Fruit fly (Drosophila melanogaster) whole organism, embryonic: Measurements from ENCODE around the gene CG4452.
A peak's percentile ranks its signal among the peaks of the same experiment; 100 is the strongest.

ENCODE experiments used
- Aef1 ChIP-seq: fragments of 200-800 bp; sonication (Bioruptor generic); IDR thresholded peaks from 3 replicates; pipeline ENCODE4 v1.3.6; 2022; ENCODE audit warnings: missing biosample characterization, missing genetic modification characterization
- B-H2 ChIP-seq: fragments of 200-800 bp; sonication (Bioruptor generic); optimal IDR thresholded peaks from 2 replicates; lab custom pipeline; 2018; ENCODE audit warnings: missing biosample characterization, mild to moderate bottlenecking, missing genetic modification characterization
- BEAF-32 ChIP-seq: fragments of 200-800 bp; sonication (Bioruptor generic); optimal IDR thresholded peaks from 3 replicates; lab custom pipeline; 2017; ENCODE audit warnings: missing biosample characterization, missing genetic modification characterization, mild to moderate bottlenecking, moderate library complexity, missing genetic modification reagents
- CG10147 ChIP-seq: fragments of 200-800 bp; sonication (Bioruptor generic); optimal IDR thresholded peaks from 2 replicates; lab custom pipeline; 2019; ENCODE audit warnings: missing biosample characterization, mild to moderate bottlenecking, missing genetic modification characterization, moderate library complexity
- CG10565 ChIP-seq: fragments of 200-800 bp; sonication (Bioruptor generic); optimal IDR thresholded peaks from 3 replicates; lab custom pipeline; 2016; ENCODE audit warnings: missing biosample characterization, mild to moderate bottlenecking, missing genetic modification characterization
- CG12744 ChIP-seq: fragments of 200-800 bp; sonication (Bioruptor generic); optimal IDR thresholded peaks from 2 replicates; lab custom pipeline; 2016; ENCODE audit warnings: missing biosample characterization, missing genetic modification characterization
- CG13287 ChIP-seq: fragments of 200-800 bp; sonication (Bioruptor generic); IDR thresholded peaks from 2 replicates; pipeline ENCODE4 v1.3.6; 2022; ENCODE audit warnings: missing biosample characterization, missing genetic modification characterization; ENCODE audit not compliant: partially characterized antibody
- CG13424 ChIP-seq: fragments of 200-800 bp; sonication (Bioruptor generic); optimal IDR thresholded peaks from 2 replicates; lab custom pipeline; 2019; ENCODE audit warnings: missing biosample characterization, mild to moderate bottlenecking, missing genetic modification characterization, moderate library complexity
- CG14965 ChIP-seq: fragments of 200-800 bp; sonication (Bioruptor generic); optimal IDR thresholded peaks from 2 replicates; lab custom pipeline; 2016; ENCODE audit warnings: missing biosample characterization, missing genetic modification characterization, borderline replicate concordance
- CG15514 ChIP-seq: fragments of 200-800 bp; sonication (Bioruptor generic); optimal IDR thresholded peaks from 3 replicates; lab custom pipeline; 2017; ENCODE audit warnings: missing biosample characterization, missing genetic modification characterization, mild to moderate bottlenecking, moderate library complexity, missing genetic modification reagents
- CG1647 ChIP-seq: fragments of 200-800 bp; sonication (Bioruptor generic); optimal IDR thresholded peaks from 3 replicates; lab custom pipeline; 2016; ENCODE audit warnings: missing biosample characterization, missing genetic modification characterization
- CG16863 ChIP-seq: fragments of 200-800 bp; sonication (Bioruptor generic); optimal IDR thresholded peaks from 3 replicates; lab custom pipeline; 2016; ENCODE audit warnings: missing biosample characterization, missing genetic modification characterization
- CG17829 ChIP-seq: fragments of 200-800 bp; optimal IDR thresholded peaks from 2 replicates; lab custom pipeline; 2019; ENCODE audit warnings: missing biosample characterization, mild to moderate bottlenecking, missing genetic modification characterization, moderate library complexity
- CG30403 ChIP-seq: fragments of 200-800 bp; sonication (Bioruptor generic); optimal IDR thresholded peaks from 3 replicates; lab custom pipeline; 2016; ENCODE audit warnings: missing biosample characterization, missing genetic modification characterization
- CG3065 ChIP-seq: fragments of 200-800 bp; sonication (Bioruptor generic); optimal IDR thresholded peaks from 2 replicates; lab custom pipeline; 2016; ENCODE audit warnings: missing biosample characterization, missing genetic modification characterization
- CG33557 ChIP-seq: fragments of 200-800 bp; sonication (Bioruptor generic); optimal IDR thresholded peaks from 2 replicates; lab custom pipeline; 2019; ENCODE audit warnings: missing biosample characterization, mild to moderate bottlenecking, missing genetic modification characterization, moderate library complexity
- CG3407 ChIP-seq: fragments of 200-800 bp; sonication (Bioruptor generic); optimal IDR thresholded peaks from 2 replicates; lab custom pipeline; 2018; ENCODE audit warnings: missing biosample characterization, mild to moderate bottlenecking, missing genetic modification characterization
- CG3995 ChIP-seq: fragments of 200-800 bp; sonication (Bioruptor generic); optimal IDR thresholded peaks from 3 replicates; lab custom pipeline; 2016; ENCODE audit warnings: missing biosample characterization, missing genetic modification characterization
- CG5245 ChIP-seq: fragments of 200-800 bp; sonication (Bioruptor generic); optimal IDR thresholded peaks from 3 replicates; lab custom pipeline; 2016; ENCODE audit warnings: missing biosample characterization, missing genetic modification characterization
- CG6272 ChIP-seq: fragments of 200-800 bp; sonication (Bioruptor generic); IDR thresholded peaks from 2 replicates; pipeline ENCODE4 v1.3.6; 2022; ENCODE audit warnings: missing biosample characterization, missing genetic modification characterization
- CG6683 ChIP-seq: fragments of 200-800 bp; sonication (Bioruptor generic); optimal IDR thresholded peaks from 2 replicates; lab custom pipeline; 2017; ENCODE audit warnings: missing biosample characterization, mild to moderate bottlenecking, missing genetic modification characterization, missing genetic modification reagents
- CG8290 ChIP-seq, 3 experiments: fragments of 200-800 bp; sonication (Bioruptor generic); optimal IDR thresholded peaks; 2 replicates each; lab custom pipeline; 2016 to 2019; ENCODE audit warnings: missing biosample characterization in 3 of 3, missing genetic modification characterization in 3 of 3, mild to moderate bottlenecking in 2 of 3, moderate library complexity in 1 of 3
- CG8359 ChIP-seq: fragments of 200-800 bp; sonication (Bioruptor generic); optimal IDR thresholded peaks from 2 replicates; lab custom pipeline; 2017; ENCODE audit warnings: missing biosample characterization, mild to moderate bottlenecking, missing genetic modification characterization, borderline replicate concordance
- CG8478 ChIP-seq: fragments of >200 bp; optimal IDR thresholded peaks from 2 replicates; lab custom pipeline; 2018
- Dbx ChIP-seq: fragments of 200-800 bp; sonication (Bioruptor generic); IDR thresholded peaks from 3 replicates; pipeline ENCODE4 v1.3.6; 2022; ENCODE audit warnings: missing biosample characterization, missing genetic modification characterization
- Dp ChIP-seq: fragments of 200-800 bp; sonication (Bioruptor generic); optimal IDR thresholded peaks from 2 replicates; lab custom pipeline; 2018; ENCODE audit warnings: missing biosample characterization, mild to moderate bottlenecking, missing genetic modification characterization, moderate library complexity
- Gug ChIP-seq: fragments of 200-800 bp; sonication (Bioruptor generic); IDR thresholded peaks from 4 replicates; pipeline ENCODE4 v1.3.6; 2022; ENCODE audit warnings: missing biosample characterization, missing genetic modification characterization
- Hr51 ChIP-seq, 2 experiments: fragments of 200-800 bp; sonication (Bioruptor generic); optimal IDR thresholded peaks; 2 replicates in 1 of 2; 3 replicates in 1 of 2; lab custom pipeline; 2016 to 2018; ENCODE audit warnings: missing biosample characterization in 2 of 2, missing genetic modification characterization in 2 of 2, mild to moderate bottlenecking in 1 of 2, moderate library complexity in 1 of 2
- Mad ChIP-seq: fragments of 200-800 bp; sonication (Bioruptor generic); optimal IDR thresholded peaks from 2 replicates; lab custom pipeline; 2016; ENCODE audit warnings: missing biosample characterization, missing genetic modification characterization
- NFAT ChIP-seq: fragments of 200-800 bp; sonication (Bioruptor generic); IDR thresholded peaks from 2 replicates; pipeline ENCODE4 v1.3.6; 2022; ENCODE audit warnings: missing biosample characterization, missing genetic modification characterization
- Nf-YB ChIP-seq: fragments of 200-800 bp; sonication (Bioruptor generic); optimal IDR thresholded peaks from 3 replicates; lab custom pipeline; 2019; ENCODE audit warnings: missing biosample characterization, mild to moderate bottlenecking, missing genetic modification characterization, moderate library complexity
- Nf-YC ChIP-seq: fragments of 200-800 bp; optimal IDR thresholded peaks from 3 replicates; lab custom pipeline; 2019; ENCODE audit warnings: missing biosample characterization, mild to moderate bottlenecking, missing genetic modification characterization, moderate library complexity
- Pdp1 ChIP-seq, 2 experiments: fragments of 200-800 bp; sonication (Bioruptor generic); optimal IDR thresholded peaks; 3 replicates each; lab custom pipeline; 2016; ENCODE audit warnings: missing biosample characterization in 2 of 2, missing genetic modification characterization in 2 of 2, mild to moderate bottlenecking in 1 of 2, moderate library complexity in 1 of 2
- Ssrp ChIP-seq: fragments of 200-800 bp; sonication (Bioruptor generic); optimal IDR thresholded peaks from 2 replicates; lab custom pipeline; 2018; ENCODE audit warnings: missing biosample characterization, mild to moderate bottlenecking, missing genetic modification characterization, moderate library complexity
- bcd ChIP-seq: fragments of 200-800 bp; sonication (Bioruptor generic); optimal IDR thresholded peaks from 2 replicates; lab custom pipeline; 2017; ENCODE audit warnings: missing biosample characterization, mild to moderate bottlenecking, missing genetic modification characterization
- cwo ChIP-seq: fragments of 200-800 bp; sonication (Bioruptor generic); optimal IDR thresholded peaks from 3 replicates; lab custom pipeline; 2017; ENCODE audit warnings: missing biosample characterization, missing genetic modification characterization, mild to moderate bottlenecking, moderate library complexity, missing genetic modification reagents
- dpn ChIP-seq, 2 experiments: fragments of 200-800 bp; sonication (Bioruptor generic); optimal IDR thresholded peaks; 3 replicates each; lab custom pipeline; 2016; ENCODE audit warnings: missing biosample characterization in 2 of 2, missing genetic modification characterization in 2 of 2
- gt ChIP-seq: fragments of 200-800 bp; sonication (Bioruptor generic); IDR thresholded peaks from 2 replicates; pipeline ENCODE4 v1.3.6; 2022; ENCODE audit warnings: missing biosample characterization, missing genetic modification characterization
- hbn ChIP-seq: fragments of 200-800 bp; sonication (Bioruptor generic); IDR thresholded peaks from 2 replicates; pipeline ENCODE4 v1.3.6; 2022; ENCODE audit warnings: missing biosample characterization, missing genetic modification characterization; ENCODE audit not compliant: partially characterized antibody
- kah ChIP-seq: fragments of 200-800 bp; sonication (Bioruptor generic); optimal IDR thresholded peaks from 2 replicates; lab custom pipeline; 2018; ENCODE audit warnings: missing biosample characterization, mild to moderate bottlenecking, missing genetic modification characterization
- lov ChIP-seq, 2 experiments: fragments of 200-800 bp in 1 of 2; fragments of >200 bp in 1 of 2; sonication (Bioruptor generic) in 1 of 2; IDR thresholded peaks in 1 of 2; optimal IDR thresholded peaks in 1 of 2; 2 replicates in 1 of 2; 3 replicates in 1 of 2; pipeline versions ENCODE4 v1.3.6 to Lab custom; 2017 to 2022; ENCODE audit warnings: missing biosample characterization in 1 of 2, missing genetic modification characterization in 1 of 2
- pan ChIP-seq, 4 experiments: fragments of >200 bp in 3 of 4; fragments of 200-800 bp in 1 of 4; sonication (Bioruptor generic) in 1 of 4; optimal IDR thresholded peaks in 3 of 4; IDR thresholded peaks in 1 of 4; 2 replicates each; pipeline versions ENCODE4 v1.3.6 to Lab custom; 2017 to 2022; ENCODE audit warnings: missing biosample characterization in 2 of 4, missing genetic modification characterization in 2 of 4, mixed read lengths in 1 of 4
- prd ChIP-seq, 3 experiments: fragments of >200 bp in 2 of 3; fragments of 200-800 bp in 1 of 3; sonication (Bioruptor generic) in 1 of 3; optimal IDR thresholded peaks in 2 of 3; IDR thresholded peaks in 1 of 3; 2 replicates in 2 of 3; 3 replicates in 1 of 3; pipeline versions ENCODE4 v1.3.6 to Lab custom; 2017 to 2022; ENCODE audit warnings: missing biosample characterization in 1 of 3, missing genetic modification characterization in 1 of 3
- repo ChIP-seq: fragments of 200-800 bp; sonication (Bioruptor generic); optimal IDR thresholded peaks from 2 replicates; lab custom pipeline; 2016; ENCODE audit warnings: missing biosample characterization, missing genetic modification characterization
- rib ChIP-seq: fragments of 200-800 bp; sonication (Bioruptor generic); IDR thresholded peaks from 2 replicates; pipeline ENCODE4 v1.3.6; 2022; ENCODE audit warnings: missing biosample characterization, missing genetic modification characterization
- zfh2 ChIP-seq: fragments of 200-800 bp; sonication (Bioruptor generic); optimal IDR thresholded peaks from 2 replicates; lab custom pipeline; 2016; ENCODE audit warnings: missing biosample characterization, missing genetic modification characterization

The CG4452 gene

DNA sequence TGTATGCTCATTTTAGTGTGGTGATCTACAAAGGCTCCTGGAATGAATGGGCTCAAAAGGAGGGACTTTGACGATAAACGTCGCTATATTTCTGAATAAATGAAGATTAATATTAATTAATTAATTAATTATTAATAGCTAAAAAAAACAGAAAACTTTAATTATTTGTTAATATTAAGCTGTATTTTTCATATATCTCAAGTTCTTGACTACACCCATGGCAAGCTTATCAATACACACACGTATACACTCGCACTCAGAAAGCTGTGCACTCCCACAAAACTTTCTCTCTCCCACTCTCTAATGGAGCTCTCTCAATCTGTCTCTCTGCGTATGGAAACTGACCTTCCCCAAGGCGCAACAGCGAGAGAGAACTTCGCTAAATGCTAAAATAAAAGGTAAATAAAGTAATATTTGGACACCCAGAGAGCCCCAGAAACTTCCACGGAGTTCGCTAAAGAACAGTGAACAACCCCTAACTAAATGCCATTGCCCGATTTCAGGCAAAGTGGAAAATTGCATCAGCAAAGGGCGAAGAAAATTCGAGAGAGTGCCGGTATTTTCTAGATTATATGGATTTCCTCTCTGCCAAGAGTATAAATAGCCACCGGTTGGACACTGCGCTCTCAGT, 6.3 kb downstream of the CG4452 start (continued):
- TF ChIP-seq Nf-YB (GFP tag; lab: Kevin White, UChicago): peak; percentile 30
- TF ChIP-seq Mad: peak; percentile 47
- TF ChIP-seq Aef1 (GFP tag; lab: Robert Waterston, UW): peak; percentile 45
- peak; percentile 51 for TF ChIP-seq CG8359 (GFP tag; lab: Kevin White, UChicago)
- no peak for TF ChIP-seq CG1647 (GFP tag; lab: Kevin White, UChicago)
- peak; percentile 44 for TF ChIP-seq CG5245 (GFP tag; lab: Kevin White, UChicago)
- TF ChIP-seq prd (optimal IDR thresholded peaks at IDR 0.05; lab: Kevin White, UChicago): no peak
- TF ChIP-seq prd (GFP tag; IDR thresholded peaks at IDR 0.05; lab: Robert Waterston, UW): peak; percentile 60
- peak; percentile 36 for TF ChIP-seq CG6683 (GFP tag; lab: Kevin White, UChicago)
- TF ChIP-seq CG10565 (GFP tag; lab: Kevin White, UChicago): no peak
- TF ChIP-seq Gug (GFP tag; lab: Robert Waterston, UW): no peak
- TF ChIP-seq Dbx (GFP tag; lab: Robert Waterston, UW): peak; percentile 67; the same call in 2 of the 3 replicates
- TF ChIP-seq hbn: no peak
- TF ChIP-seq CG10147 (GFP tag; lab: Kevin White, UChicago): peak; percentile 77
- TF ChIP-seq Dp (GFP tag; lab: Kevin White, UChicago): no peak
- TF ChIP-seq Hr51 (GFP tag; optimal IDR thresholded peaks at IDR 0.05; lab: Kevin White, UChicago): peak in 1 of 2 experiments; percentile 67
- TF ChIP-seq CG8478 (lab: Kevin White, UChicago): no peak
- TF ChIP-seq CG17829: peak; percentile 67
- no peak for TF ChIP-seq rib (GFP tag; lab: Robert Waterston, UW)
- peak; percentile 69 for TF ChIP-seq B-H2 (GFP tag; lab: Kevin White, UChicago)
- peak; percentile 34 for TF ChIP-seq CG33557 (GFP tag; lab: Kevin White, UChicago)
- no peak for TF ChIP-seq CG3065 (GFP tag; lab: Kevin White, UChicago)
- no peak for TF ChIP-seq CG14965 (GFP tag; lab: Kevin White, UChicago)
- TF ChIP-seq CG16863 (GFP tag; lab: Kevin White, UChicago): peak; percentile 13
- TF ChIP-seq CG13287 (GFP tag; lab: Robert Waterston, UW): peak; percentile 52
- TF ChIP-seq repo (GFP tag; lab: Kevin White, UChicago): no peak
- peak; percentile 67 for TF ChIP-seq CG30403 (GFP tag; lab: Kevin White, UChicago)
- TF ChIP-seq NFAT (GFP tag; lab: Robert Waterston, UW): peak; percentile 48
- TF ChIP-seq pan (optimal IDR thresholded peaks at IDR 0.05; lab: Kevin White, UChicago): no peak
- peak in 1 of 2 experiments; percentile 50 for TF ChIP-seq pan (GFP tag; optimal IDR thresholded peaks at IDR 0.05 in 1 of 2, IDR thresholded peaks at IDR 0.05 in 1 of 2)
- no peak for TF ChIP-seq gt (GFP tag; lab: Robert Waterston, UW)
- TF ChIP-seq lov (optimal IDR thresholded peaks at IDR 0.05; lab: Kevin White, UChicago): no peak
- peak; percentile 46; the same call in 1 of the 3 replicates for TF ChIP-seq lov (GFP tag; IDR thresholded peaks at IDR 0.05; lab: Robert Waterston, UW)
- peak; percentile 54 for TF ChIP-seq CG3407 (GFP tag; lab: Kevin White, UChicago)
- peak; percentile 56 for TF ChIP-seq CG15514 (GFP tag; lab: Kevin White, UChicago)
- no peak for TF ChIP-seq kah (GFP tag; lab: Kevin White, UChicago)
- no peak for TF ChIP-seq CG6272 (GFP tag; lab: Robert Waterston, UW)
- TF ChIP-seq CG13424 (tag; lab: Kevin White, UChicago): peak; percentile 77
- TF ChIP-seq CG8290 (GFP tag; optimal IDR thresholded peaks at IDR 0.05; lab: Kevin White, UChicago): no peak
- peak in 1 of 2 experiments; percentile 57 for TF ChIP-seq CG8290 (tag; optimal IDR thresholded peaks at IDR 0.05; lab: Kevin White, UChicago)
- no peak for TF ChIP-seq CG12744 (GFP tag; lab: Kevin White, UChicago)
- TF ChIP-seq zfh2: no peak
- peak in 1 of 2 experiments; percentile 43 for TF ChIP-seq dpn (GFP tag; optimal IDR thresholded peaks at IDR 0.05; lab: Kevin White, UChicago)
- peak; percentile 54 for TF ChIP-seq Ssrp
- no peak for TF ChIP-seq Nf-YC
- no peak for TF ChIP-seq BEAF-32 (GFP tag; lab: Kevin White, UChicago)
- peak; percentile 59 for TF ChIP-seq bcd (GFP tag; lab: Kevin White, UChicago)
- TF ChIP-seq cwo (GFP tag; lab: Kevin White, UChicago): peak; percentile 76
- no peak for TF ChIP-seq CG3995
- peak in 1 of 2 experiments; percentile 19 for TF ChIP-seq Pdp1 (GFP tag; optimal IDR thresholded peaks at IDR 0.05; lab: Kevin White, UChicago)
